Fruit fly (Drosophila melanogaster) Kc167 (cell line): ENCODE results near the gene CG34159.

Experiments used
- Myc ChIP-seq: fragments of >200 bp; optimal IDR thresholded peaks from 2 replicates; lab custom pipeline; 2017; ENCODE audit warnings: missing external identifiers
- Sin3A ChIP-seq: fragments of >200 bp; optimal IDR thresholded peaks from 2 replicates; lab custom pipeline; 2018; ENCODE audit warnings: missing external identifiers
- h ChIP-seq: fragments of >200 bp; optimal IDR thresholded peaks from 3 replicates; lab custom pipeline; 2018; ENCODE audit warnings: missing external identifiers
- insv ChIP-seq: fragments of >200 bp; optimal IDR thresholded peaks from 3 replicates; lab custom pipeline; 2018; ENCODE audit warnings: missing external identifiers
- psq ChIP-seq: fragments of >200 bp; optimal IDR thresholded peaks from 2 replicates; lab custom pipeline; 2017; ENCODE audit warnings: missing external identifiers
- ttk ChIP-seq: sonication (Bioruptor generic); optimal IDR thresholded peaks from 2 replicates; lab custom pipeline; 2017; ENCODE audit warnings: missing external identifiers

dm6 chr2L:10246785-10247190 is 42.7 kb upstream of the CG34159 start, which contains the start of gene chico:
- TF ChIP-seq Myc (lab: Kevin White, UChicago) (no peak), psq (lab: Kevin White, UChicago) (no peak), insv (lab: Kevin White, UChicago) (no peak), Sin3A (lab: Kevin White, UChicago) (no peak), h (lab: Kevin White, UChicago) (no peak), ttk (lab: Kevin White, UChicago) (no peak)
